Worm (Caenorhabditis elegans) whole organism, L1 larva: ENCODE data around the gene D1086.11.

Experiments used
- C04F5.9 ChIP-seq: sonication (generic microtip); optimal IDR thresholded peaks from 2 replicates; lab custom pipeline; 2016; ENCODE audit warnings: missing genetic modification characterization, missing compliant biosample characterization
- C34B4.2 ChIP-seq: sonication (generic microtip); optimal IDR thresholded peaks from 2 replicates; lab custom pipeline; 2017; ENCODE audit warnings: mild to moderate bottlenecking, missing genetic modification characterization, missing compliant biosample characterization
- aha-1 ChIP-seq: fragments of 150-350 bp; optimal IDR thresholded peaks from 2 replicates; lab custom pipeline; 2014; ENCODE audit warnings: missing biosample characterization, missing genetic modification characterization
- aly-2 ChIP-seq: fragments of 150-350 bp; optimal IDR thresholded peaks from 2 replicates; lab custom pipeline; 2014; ENCODE audit warnings: missing biosample characterization, missing genetic modification characterization
- ama-1 ChIP-seq: fragments of 150-350 bp; optimal IDR thresholded peaks from 2 replicates; lab custom pipeline; 2014
- blmp-1 ChIP-seq: fragments of 150-350 bp; optimal IDR thresholded peaks from 2 replicates; lab custom pipeline; 2014; ENCODE audit warnings: missing biosample characterization, missing genetic modification characterization
- ceh-63 ChIP-seq: fragments of 200-800 bp; sonication (Bioruptor generic); optimal IDR thresholded peaks from 2 replicates; lab custom pipeline; 2018; ENCODE audit warnings: mild to moderate bottlenecking, missing genetic modification characterization, missing compliant biosample characterization
- ceh-88 ChIP-seq: fragments of 200-800 bp; sonication (Bioruptor generic); IDR thresholded peaks from 2 replicates; pipeline ENCODE4 v1.3.6; 2022; ENCODE audit warnings: missing genetic modification characterization, missing compliant biosample characterization
- dsc-1 ChIP-seq: sonication (generic microtip); optimal IDR thresholded peaks from 2 replicates; lab custom pipeline; 2016; ENCODE audit warnings: mild to moderate bottlenecking, missing genetic modification characterization, missing compliant biosample characterization
- efl-1 ChIP-seq, 4 experiments: fragments of 150-350 bp; optimal IDR thresholded peaks in 3 of 4; peaks in 1 of 4; 1 replicate in 1 of 4; 2 replicates in 3 of 4; lab custom pipeline; 2014; ENCODE audit warnings: missing biosample characterization in 2 of 4, missing genetic modification characterization in 2 of 4, missing genetic modification reagents in 2 of 4
- efl-3 ChIP-seq: fragments of 200-800 bp; sonication (Bioruptor generic); optimal IDR thresholded peaks from 2 replicates; lab custom pipeline; 2018; ENCODE audit warnings: mild to moderate bottlenecking, missing genetic modification characterization, missing compliant biosample characterization
- egl-13 ChIP-seq: sonication (generic microtip); optimal IDR thresholded peaks from 2 replicates; lab custom pipeline; 2016; ENCODE audit warnings: missing genotype, missing genetic modification reagents, missing genetic modification characterization, missing compliant biosample characterization
- egl-27 ChIP-seq, 2 experiments: fragments of 150-350 bp in 1 of 2; sonication (generic microtip); optimal IDR thresholded peaks; 3 replicates each; lab custom pipeline; 2017 to 2018; ENCODE audit warnings: missing biosample characterization in 2 of 2, missing genetic modification characterization in 2 of 2, missing genetic modification reagents in 2 of 2
- fkh-4 ChIP-seq: sonication (generic microtip); optimal IDR thresholded peaks from 2 replicates; lab custom pipeline; 2016; ENCODE audit warnings: missing compliant biosample characterization, missing genetic modification characterization, borderline replicate concordance
- fkh-8 ChIP-seq: sonication (generic microtip); optimal IDR thresholded peaks from 2 replicates; lab custom pipeline; 2016; ENCODE audit warnings: mild to moderate bottlenecking, missing genetic modification characterization, missing compliant biosample characterization
- fos-1 ChIP-seq: fragments of 150-350 bp; optimal IDR thresholded peaks from 2 replicates; lab custom pipeline; 2014; ENCODE audit warnings: missing biosample characterization, missing genetic modification characterization
- grh-1 ChIP-seq: fragments of 200-800 bp; sonication (Bioruptor generic); IDR thresholded peaks from 2 replicates; pipeline ENCODE4 v1.3.6; 2022; ENCODE audit warnings: missing genetic modification reagents, missing genetic modification characterization, missing compliant biosample characterization
- hlh-17 ChIP-seq: fragments of 200-800 bp; sonication (Bioruptor generic); optimal IDR thresholded peaks from 2 replicates; lab custom pipeline; 2018; ENCODE audit warnings: missing genetic modification characterization, mild to moderate bottlenecking, missing compliant biosample characterization, moderate library complexity, borderline replicate concordance
- hlh-4 ChIP-seq: sonication (generic microtip); optimal IDR thresholded peaks from 2 replicates; lab custom pipeline; 2016; ENCODE audit warnings: mild to moderate bottlenecking, missing genetic modification characterization, missing compliant biosample characterization
- irx-1 ChIP-seq: sonication (generic microtip); optimal IDR thresholded peaks from 2 replicates; lab custom pipeline; 2016; ENCODE audit warnings: missing genetic modification characterization, missing compliant biosample characterization
- jun-1 ChIP-seq: fragments of 150-350 bp; optimal IDR thresholded peaks from 2 replicates; lab custom pipeline; 2014; ENCODE audit warnings: missing biosample characterization, missing genetic modification reagents, missing genetic modification characterization
- lin-14 ChIP-seq: fragments of 200-800 bp; sonication (Bioruptor generic); optimal IDR thresholded peaks from 2 replicates; lab custom pipeline; 2018; ENCODE audit warnings: mild to moderate bottlenecking, missing genetic modification characterization, moderate library complexity, missing compliant biosample characterization
- lin-35 ChIP-seq, 2 experiments: fragments of 150-350 bp; optimal IDR thresholded peaks; 2 replicates each; lab custom pipeline; 2014; ENCODE audit warnings: missing biosample characterization in 2 of 2, missing genetic modification characterization in 2 of 2, missing genetic modification reagents in 2 of 2
- lir-3 ChIP-seq: sonication (generic microtip); optimal IDR thresholded peaks from 2 replicates; lab custom pipeline; 2016; ENCODE audit warnings: mild to moderate bottlenecking, missing genetic modification characterization, moderate library complexity, missing compliant biosample characterization; ENCODE audit not compliant: poor library complexity
- mdl-1 ChIP-seq, 2 experiments: fragments of 150-350 bp; optimal IDR thresholded peaks; 2 replicates each; lab custom pipeline; 2014 to 2017; ENCODE audit warnings: missing biosample characterization in 2 of 2, missing genetic modification characterization in 2 of 2, inconsistent platforms in 1 of 2
- nhr-12 ChIP-seq: sonication (generic microtip); optimal IDR thresholded peaks from 2 replicates; lab custom pipeline; 2017; ENCODE audit warnings: missing biosample characterization, missing genetic modification characterization
- nhr-19 ChIP-seq: fragments of 200-800 bp; sonication (Bioruptor generic); conservative IDR thresholded peaks from 2 replicates; pipeline ENCODE4 v1.3.6; 2022; ENCODE audit warnings: missing genetic modification characterization, missing compliant biosample characterization
- nhr-28 ChIP-seq: fragments of 150-350 bp; optimal IDR thresholded peaks from 2 replicates; lab custom pipeline; 2014; ENCODE audit warnings: missing biosample characterization, missing genetic modification characterization
- nhr-47 ChIP-seq: sonication (generic microtip); optimal IDR thresholded peaks from 2 replicates; lab custom pipeline; 2016; ENCODE audit warnings: mild to moderate bottlenecking, missing genetic modification characterization, moderate library complexity, missing compliant biosample characterization
- nhr-71 ChIP-seq: sonication (generic microtip); optimal IDR thresholded peaks from 2 replicates; lab custom pipeline; 2016; ENCODE audit warnings: mild to moderate bottlenecking, missing genetic modification characterization, moderate library complexity, missing compliant biosample characterization
- nhr-76 ChIP-seq: sonication (generic microtip); optimal IDR thresholded peaks from 2 replicates; lab custom pipeline; 2017; ENCODE audit warnings: missing biosample characterization, missing genetic modification characterization
- nhr-84 ChIP-seq: sonication (generic microtip); optimal IDR thresholded peaks from 2 replicates; lab custom pipeline; 2017; ENCODE audit warnings: missing biosample characterization, missing genetic modification characterization
- nhr-85 ChIP-seq: sonication (generic microtip); peaks from one replicate; lab custom pipeline; 2016; ENCODE audit warnings: missing genetic modification characterization, inconsistent platforms, missing compliant biosample characterization
- nhr-90 ChIP-seq: sonication (generic microtip); optimal IDR thresholded peaks from 2 replicates; lab custom pipeline; 2016; ENCODE audit warnings: mild to moderate bottlenecking, missing genetic modification characterization, missing compliant biosample characterization; ENCODE audit not compliant: poor library complexity
- pag-3 ChIP-seq: sonication (generic microtip); optimal IDR thresholded peaks from 2 replicates; lab custom pipeline; 2017; ENCODE audit warnings: missing genetic modification characterization, mild to moderate bottlenecking, missing compliant biosample characterization, antibody characterized with exemption, borderline replicate concordance; ENCODE audit not compliant: insufficient read depth
- rnt-1 ChIP-seq: sonication (generic microtip); optimal IDR thresholded peaks from 2 replicates; lab custom pipeline; 2016; ENCODE audit warnings: mild to moderate bottlenecking, missing genetic modification characterization, moderate library complexity, missing compliant biosample characterization
- sptf-1 ChIP-seq: fragments of 150-350 bp; optimal IDR thresholded peaks from 2 replicates; lab custom pipeline; 2014; ENCODE audit warnings: missing biosample characterization, missing genetic modification characterization
- swsn-7 ChIP-seq: sonication (generic microtip); optimal IDR thresholded peaks from 2 replicates; lab custom pipeline; 2016; ENCODE audit warnings: missing genetic modification characterization, missing compliant biosample characterization
- tbx-2 ChIP-seq: sonication (generic microtip); optimal IDR thresholded peaks from 2 replicates; lab custom pipeline; 2016; ENCODE audit warnings: missing genetic modification characterization, missing compliant biosample characterization
- tlp-1 ChIP-seq: fragments of 150-350 bp; optimal IDR thresholded peaks from 2 replicates; lab custom pipeline; 2014; ENCODE audit warnings: missing biosample characterization, missing genetic modification characterization
- unc-62 ChIP-seq: fragments of 150-350 bp; optimal IDR thresholded peaks from 2 replicates; lab custom pipeline; 2014; ENCODE audit warnings: missing biosample characterization, missing genetic modification reagents, missing genetic modification characterization
- unc-86 ChIP-seq: sonication (generic microtip); optimal IDR thresholded peaks from 2 replicates; lab custom pipeline; 2016; ENCODE audit warnings: missing genetic modification characterization, missing compliant biosample characterization
- unc-98 ChIP-seq: fragments of 200-800 bp; sonication (Bioruptor generic); IDR thresholded peaks from 2 replicates; pipeline ENCODE4 v1.3.6; 2022; ENCODE audit warnings: missing genetic modification characterization, missing compliant biosample characterization
- xbp-1 ChIP-seq: sonication (generic microtip); optimal IDR thresholded peaks from 2 replicates; lab custom pipeline; 2016; ENCODE audit warnings: missing genetic modification characterization, missing compliant biosample characterization
- zip-4 ChIP-seq: fragments of 200-800 bp; sonication (Bioruptor generic); optimal IDR thresholded peaks from 2 replicates; lab custom pipeline; 2018; ENCODE audit warnings: mild to moderate bottlenecking, missing genetic modification characterization, moderate library complexity, missing compliant biosample characterization
- ztf-4 ChIP-seq: fragments of 150-350 bp; optimal IDR thresholded peaks from 2 replicates; lab custom pipeline; 2014; ENCODE audit warnings: missing biosample characterization, missing genetic modification characterization

The D1086.11 gene

DNA sequence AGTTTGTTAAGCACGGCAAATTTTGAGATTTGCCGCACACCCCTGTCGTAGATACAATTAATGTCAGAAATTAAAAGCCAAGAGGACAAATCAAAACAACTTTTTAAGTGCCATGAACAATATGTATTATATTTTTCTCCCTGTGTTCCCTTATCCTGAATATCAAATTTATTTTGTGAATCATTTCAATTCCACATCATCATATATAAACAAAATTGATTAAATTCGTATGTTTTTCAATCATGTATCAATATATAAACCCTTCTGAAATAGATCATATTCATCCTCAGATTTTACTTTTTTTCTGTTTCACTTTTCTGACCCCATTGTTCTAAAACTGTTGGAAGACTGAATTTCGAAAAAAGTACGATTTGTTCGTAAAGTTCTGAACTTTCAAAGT is at the start of gene D1086.11:
Gene D1086.11 (plus strand): TSS at position 301 of the 400 bp plus-strand sequence.
- TF ChIP-seq tlp-1 (tag; lab: Kevin White, UChicago) (no peak), hlh-4 (tag; lab: Kevin White, UChicago) (no peak), pag-3 (no peak), nhr-71 (tag; lab: Kevin White, UChicago) (no peak), lin-14 (GFP tag; lab: Kevin White, UChicago) (no peak), efl-3 (GFP tag; lab: Kevin White, UChicago) (no peak), nhr-47 (tag; lab: Kevin White, UChicago) (no peak), C34B4.2 (tag; lab: Kevin White, UChicago) (no peak), lin-35 (GFP tag; optimal IDR thresholded peaks at IDR 0.05; lab: Kevin White, UChicago) (no peak), C04F5.9 (tag; lab: Kevin White, UChicago) (no peak), blmp-1 (tag; lab: Kevin White, UChicago) (no peak), ceh-88 (GFP tag; lab: Robert Waterston, UW) (no peak), nhr-85 (tag; lab: Kevin White, UChicago) (no peak), nhr-19 (GFP tag; lab: Robert Waterston, UW) (no peak)

DNA sequence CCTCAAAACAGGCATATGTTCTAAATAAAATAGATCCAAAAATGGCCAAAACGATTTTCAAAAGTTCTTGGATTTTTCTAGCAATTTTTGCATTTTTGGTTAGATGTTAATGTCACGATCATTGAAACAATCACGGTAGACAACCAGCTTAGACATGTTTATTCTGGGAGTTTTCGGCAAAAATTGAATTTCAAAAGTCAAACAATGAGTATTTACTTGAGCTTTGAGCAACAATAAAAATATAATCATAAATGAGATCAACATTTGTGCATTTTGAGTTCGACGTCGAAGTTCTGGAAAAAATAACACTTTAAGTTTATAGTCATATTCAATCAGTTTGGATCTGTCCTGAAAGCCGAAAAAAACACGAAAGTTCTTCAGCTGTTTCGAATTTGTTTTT is 48.1 kb upstream of the D1086.11 start, which contains the start of gene T08G5.2:
Gene T08G5.2 (minus strand): TSS at position 101 of the 400 bp plus-strand sequence.
- TF ChIP-seq hlh-17 (no peak), nhr-28 (tag; lab: Kevin White, UChicago) (no peak), fkh-4 (no peak), nhr-84 (tag; lab: Kevin White, UChicago) (no peak), egl-13 (tag; lab: Kevin White, UChicago) (no peak), nhr-76 (tag; lab: Kevin White, UChicago) (no peak), unc-98 (no peak), efl-3 (GFP tag; lab: Kevin White, UChicago) (no peak), aly-2 (tag; lab: Kevin White, UChicago) (no peak), efl-1 (optimal IDR thresholded peaks at IDR 0.05; lab: Kevin White, UChicago) (no peak), efl-1 (GFP tag; optimal IDR thresholded peaks at IDR 0.05 in 1 of 2; lab: Kevin White, UChicago) (no peak), sptf-1 (tag; lab: Kevin White, UChicago) (no peak), jun-1 (no peak), ztf-4 (tag; lab: Kevin White, UChicago) (no peak), ama-1 (lab: Kevin White, UChicago) (no peak)

DNA sequence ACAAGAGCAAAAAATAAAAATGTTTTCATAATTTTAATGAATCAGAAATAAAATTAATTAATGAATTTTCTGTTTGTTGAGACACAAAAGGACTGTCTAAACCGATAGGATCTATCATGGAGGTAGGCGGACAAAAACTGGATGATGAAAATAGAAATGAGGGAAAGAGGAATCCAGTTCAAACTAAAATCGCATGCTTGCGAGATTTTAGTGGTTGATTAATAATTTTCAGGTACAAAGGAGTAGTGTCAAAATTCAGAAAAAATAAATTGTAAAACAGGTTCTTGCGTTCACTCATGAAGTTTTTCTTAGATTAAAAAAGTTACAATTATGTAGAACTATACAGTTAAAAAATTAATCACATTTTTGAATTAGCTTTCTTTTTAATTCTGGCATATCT is 46.9 kb upstream of the D1086.11 start, which contains the start of gene T08G5.3:
Gene T08G5.3 (minus strand): TSS at position 101 of the 400 bp plus-strand sequence.
- TF ChIP-seq aha-1 = no peak
- TF ChIP-seq egl-27 (tag; optimal IDR thresholded peaks at IDR 0.05; lab: Kevin White, UChicago) = no peak

DNA sequence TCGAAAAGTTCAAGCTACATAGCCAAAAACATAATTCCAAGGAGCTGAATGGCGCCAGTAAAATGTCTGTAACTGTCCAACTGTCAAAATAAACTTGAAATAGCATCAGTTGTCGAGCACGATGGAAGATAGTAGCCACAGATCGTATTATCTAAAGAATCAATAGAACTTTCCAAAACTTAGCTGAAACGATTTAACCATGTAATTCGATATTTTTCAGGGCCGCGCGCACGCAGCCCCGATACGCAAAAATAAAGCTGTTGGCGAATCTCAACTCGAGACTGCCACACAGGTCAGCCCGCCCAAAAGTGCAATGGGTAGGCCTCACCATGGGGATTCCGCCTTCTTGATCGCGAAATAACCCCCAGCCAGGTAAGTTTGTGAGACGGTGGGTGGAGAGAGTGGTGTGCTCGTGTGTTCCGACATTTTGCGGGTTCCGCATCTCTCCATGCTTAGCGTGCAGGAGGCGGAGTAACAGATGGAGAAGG is 46.0 kb upstream of the D1086.11 start:
- peak; percentile 87 for TF ChIP-seq nhr-90 (tag; lab: Kevin White, UChicago)
- peak; percentile 9 for TF ChIP-seq tbx-2 (tag; lab: Kevin White, UChicago)
- no peak for TF ChIP-seq unc-86 (tag; lab: Kevin White, UChicago)
- no peak for TF ChIP-seq ztf-4 (tag; lab: Kevin White, UChicago)
- TF ChIP-seq dsc-1 (tag; lab: Kevin White, UChicago) = no peak
- TF ChIP-seq nhr-85 (tag; lab: Kevin White, UChicago) = peak; percentile 86
- peak; percentile 46 for TF ChIP-seq fos-1 (tag; lab: Kevin White, UChicago)
- peak; percentile 81 for TF ChIP-seq rnt-1 (tag; lab: Kevin White, UChicago)
- TF ChIP-seq aly-2 (tag; lab: Kevin White, UChicago) = peak; percentile 18
- TF ChIP-seq zip-4 (GFP tag; lab: Kevin White, UChicago) = peak; percentile 33
- no peak for TF ChIP-seq lir-3 (tag; lab: Kevin White, UChicago)
- peak; percentile 29 for TF ChIP-seq irx-1
- TF ChIP-seq swsn-7 = peak; percentile 59
- peak; percentile 79 for TF ChIP-seq nhr-19 (GFP tag; lab: Robert Waterston, UW)
- TF ChIP-seq fkh-8 = no peak
- peak; percentile 21 for TF ChIP-seq xbp-1
- TF ChIP-seq nhr-71 (tag; lab: Kevin White, UChicago) = peak; percentile 84
- no peak for TF ChIP-seq unc-62 (GFP tag; lab: Kevin White, UChicago)
- TF ChIP-seq grh-1 (GFP tag; lab: Robert Waterston, UW) = peak; percentile 72
- TF ChIP-seq ceh-63 (GFP tag; lab: Kevin White, UChicago) = no peak
- no peak for TF ChIP-seq efl-3 (GFP tag; lab: Kevin White, UChicago)
- TF ChIP-seq ama-1 (lab: Kevin White, UChicago) = peak; percentile 71
- TF ChIP-seq efl-1 (optimal IDR thresholded peaks at IDR 0.05; lab: Kevin White, UChicago) = peak; percentile 10 to 48
- TF ChIP-seq efl-1 (GFP tag; optimal IDR thresholded peaks at IDR 0.05 in 1 of 2; lab: Kevin White, UChicago) = peak in 1 of 2 experiments; percentile 92
- TF ChIP-seq nhr-12 = no peak
- no peak for TF ChIP-seq mdl-1 (tag; optimal IDR thresholded peaks at IDR 0.05; lab: Kevin White, UChicago)
